Fruit fly (Drosophila melanogaster) Kc167 (cell line): ENCODE data around the gene Cyp1.

Source experiments
- Myc ChIP-seq: fragments of >200 bp; optimal IDR thresholded peaks from 2 replicates; lab custom pipeline; 2017; ENCODE audit warnings: missing external identifiers
- Sin3A ChIP-seq: fragments of >200 bp; optimal IDR thresholded peaks from 2 replicates; lab custom pipeline; 2018; ENCODE audit warnings: missing external identifiers
- h ChIP-seq: fragments of >200 bp; optimal IDR thresholded peaks from 3 replicates; lab custom pipeline; 2018; ENCODE audit warnings: missing external identifiers
- insv ChIP-seq: fragments of >200 bp; optimal IDR thresholded peaks from 3 replicates; lab custom pipeline; 2018; ENCODE audit warnings: missing external identifiers
- psq ChIP-seq: fragments of >200 bp; optimal IDR thresholded peaks from 2 replicates; lab custom pipeline; 2017; ENCODE audit warnings: missing external identifiers
- ttk ChIP-seq: sonication (Bioruptor generic); optimal IDR thresholded peaks from 2 replicates; lab custom pipeline; 2017; ENCODE audit warnings: missing external identifiers

DNA sequence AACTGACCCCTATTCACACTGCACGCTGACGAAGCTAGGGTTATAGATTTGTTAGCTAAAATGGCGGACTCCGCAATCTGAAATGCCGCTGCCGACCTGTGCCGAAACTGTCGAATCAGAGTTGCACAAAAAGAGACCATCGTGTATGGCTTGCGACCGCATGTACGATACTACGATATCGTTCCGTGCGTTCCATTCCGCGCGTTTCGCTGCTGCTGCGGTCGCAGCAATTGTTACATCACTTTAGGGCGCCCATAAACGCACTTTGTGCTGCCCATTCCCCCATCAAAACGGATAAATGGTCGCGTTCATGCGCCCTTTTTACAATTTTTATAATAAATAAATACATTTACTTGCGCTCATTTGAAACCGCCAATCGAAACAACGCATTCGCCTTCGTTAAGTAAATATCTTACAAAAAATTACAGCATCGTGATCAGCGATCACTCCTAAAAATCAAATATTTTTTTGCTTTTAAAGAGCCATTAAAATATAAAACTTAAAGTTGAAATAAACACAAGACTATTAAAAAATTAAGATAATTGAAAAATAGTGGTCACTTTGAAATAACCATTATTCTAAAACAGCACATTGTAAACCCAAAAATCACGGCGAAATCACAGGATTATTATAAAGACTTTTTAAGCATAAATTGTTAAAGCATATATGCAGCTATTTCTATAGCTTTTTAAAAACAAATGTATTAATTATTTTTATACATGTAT is at the start of gene Cyp1:
- TF ChIP-seq ttk (lab: Kevin White, UChicago), result no peak
- TF ChIP-seq Myc (lab: Kevin White, UChicago), result no peak
- no peak for TF ChIP-seq h (lab: Kevin White, UChicago)
- no peak for TF ChIP-seq psq
- no peak for TF ChIP-seq insv (lab: Kevin White, UChicago)
- TF ChIP-seq Sin3A, result no peak
